Fruit fly (Drosophila melanogaster): Measurements from ENCODE around the gene MetRS-m.
A peak's percentile ranks its signal among the peaks of the same experiment; 100 is the strongest.

MetRS-m gene

dm6 chr3R:14282215-14283041 lies 22.6 kb upstream of the MetRS-m start (continued):
- no peak for TF ChIP-seq CG4707 (GFP tag; optimal IDR thresholded peaks at IDR 0.05)
- TF ChIP-seq lab (GFP tag; optimal IDR thresholded peaks at IDR 0.05), result peak; percentile 16
- TF ChIP-seq Med (GFP tag), result peak; percentile 14
- TF ChIP-seq C15 (GFP tag; IDR thresholded peaks at IDR 0.05), result no peak
- TF ChIP-seq Atf3 (GFP tag; optimal IDR thresholded peaks at IDR 0.05), result no peak
- no peak for TF ChIP-seq Stat92E (GFP tag; optimal IDR thresholded peaks at IDR 0.05)
- no peak for TF ChIP-seq CG10366 (GFP tag; IDR thresholded peaks at IDR 0.05)
- peak; percentile 77 for TF ChIP-seq CG1832 (GFP tag; optimal IDR thresholded peaks at IDR 0.05)
- TF ChIP-seq grau (tag; optimal IDR thresholded peaks at IDR 0.05), result peak; percentile 54
- TF ChIP-seq her (GFP tag; optimal IDR thresholded peaks at IDR 0.05), result no peak
- no peak for TF ChIP-seq Nf-YC (tag; optimal IDR thresholded peaks at IDR 0.05)
- TF ChIP-seq Lhr (GFP tag; optimal IDR thresholded peaks at IDR 0.05), result no peak
- TF ChIP-seq croc (GFP tag; conservative IDR thresholded peaks at IDR 0.05), result no peak
- TF ChIP-seq nerfin-2 (GFP tag; IDR thresholded peaks at IDR 0.05; ENCODE audit: partially characterized antibody), result no peak
- no peak for TF ChIP-seq Chrac-16 (GFP tag; optimal IDR thresholded peaks at IDR 0.05)
- peak; percentile 22 for TF ChIP-seq mirr (GFP tag; optimal IDR thresholded peaks at IDR 0.05)
- TF ChIP-seq jumu (GFP tag; optimal IDR thresholded peaks at IDR 0.05), result no peak
- peak; percentile 74 for TF ChIP-seq cg (GFP tag; optimal IDR thresholded peaks at IDR 0.05)
- TF ChIP-seq Rfx (GFP tag; IDR thresholded peaks at IDR 0.05), result 0 out of 2 replicates have a peak, but pooled peaks have one; percentile 6
- TF ChIP-seq vvl (GFP tag; IDR thresholded peaks at IDR 0.05), result peak; percentile 36
- TF ChIP-seq CG17385 (GFP tag; optimal IDR thresholded peaks at IDR 0.05), result peak; percentile 40
- TF ChIP-seq CG2712 (tag; optimal IDR thresholded peaks at IDR 0.05), result no peak
- TF ChIP-seq CG10267 (tag; optimal IDR thresholded peaks at IDR 0.05), result no peak
- TF ChIP-seq Deaf1 (tag; optimal IDR thresholded peaks at IDR 0.05), result peak; percentile 98
- 0 out of 3 replicates have a peak, but pooled peaks have one; percentile 22 for TF ChIP-seq CG6175 (GFP tag; IDR thresholded peaks at IDR 0.05)
- 0 out of 3 replicates have a peak, but pooled peaks have one; percentile 12 for TF ChIP-seq CG34224 (GFP tag; IDR thresholded peaks at IDR 0.05; ENCODE audit: partially characterized antibody)
- TF ChIP-seq abd-A (tag; optimal IDR thresholded peaks at IDR 0.05), result peak; percentile 63
- no peak for TF ChIP-seq zfh2 (GFP tag; optimal IDR thresholded peaks at IDR 0.05)
- TF ChIP-seq CG11398 (GFP tag; optimal IDR thresholded peaks at IDR 0.05), result no peak
- TF ChIP-seq Sin3A (optimal IDR thresholded peaks at IDR 0.05), result no peak
- TF ChIP-seq slbo (GFP tag; IDR thresholded peaks at IDR 0.05), result 0 out of 2 replicates have a peak, but pooled peaks have one; percentile 10
- TF ChIP-seq Trl (optimal IDR thresholded peaks at IDR 0.05), result peak; percentile 63 to 83
- TF ChIP-seq Trl (GFP tag; optimal IDR thresholded peaks at IDR 0.05), result no peak
- no peak for TF ChIP-seq vfl (GFP tag; optimal IDR thresholded peaks at IDR 0.05)
- no peak for TF ChIP-seq CG10462 (GFP tag; optimal IDR thresholded peaks at IDR 0.05)
- TF ChIP-seq HHEX (GFP tag; optimal IDR thresholded peaks at IDR 0.05), result no peak
- no peak for TF ChIP-seq dpn (GFP tag; optimal IDR thresholded peaks at IDR 0.05)
- TF ChIP-seq tap (tag; optimal IDR thresholded peaks at IDR 0.05), result no peak
- TF ChIP-seq ttk (GFP tag; IDR thresholded peaks at IDR 0.05), result no peak
- TF ChIP-seq Doc2 (GFP tag; IDR thresholded peaks at IDR 0.05), result no peak
- TF ChIP-seq CG14860 (GFP tag; IDR thresholded peaks at IDR 0.05; ENCODE audit: partially characterized antibody), result no peak
- TF ChIP-seq row (GFP tag; IDR thresholded peaks at IDR 0.05), result peak; percentile 10; the same call in 1 of the 3 replicates
- no peak for TF ChIP-seq CG17186 (GFP tag; optimal IDR thresholded peaks at IDR 0.05)
- no peak for TF ChIP-seq ac (GFP tag; optimal IDR thresholded peaks at IDR 0.05)
- TF ChIP-seq HmgZ (tag; optimal IDR thresholded peaks at IDR 0.05), result no peak
- TF ChIP-seq usp (GFP tag; optimal IDR thresholded peaks at IDR 0.05), result no peak
- TF ChIP-seq MTF-1 (GFP tag; optimal IDR thresholded peaks at IDR 0.05; ENCODE audit: borderline replicate concordance), result no peak

Measured in whole organism, embryonic.